Fruit fly (Drosophila melanogaster): Measurements from ENCODE around the gene CG6310.
A peak's percentile ranks its signal among the peaks of the same experiment; 100 is the strongest.

CG6310 gene

DNA sequence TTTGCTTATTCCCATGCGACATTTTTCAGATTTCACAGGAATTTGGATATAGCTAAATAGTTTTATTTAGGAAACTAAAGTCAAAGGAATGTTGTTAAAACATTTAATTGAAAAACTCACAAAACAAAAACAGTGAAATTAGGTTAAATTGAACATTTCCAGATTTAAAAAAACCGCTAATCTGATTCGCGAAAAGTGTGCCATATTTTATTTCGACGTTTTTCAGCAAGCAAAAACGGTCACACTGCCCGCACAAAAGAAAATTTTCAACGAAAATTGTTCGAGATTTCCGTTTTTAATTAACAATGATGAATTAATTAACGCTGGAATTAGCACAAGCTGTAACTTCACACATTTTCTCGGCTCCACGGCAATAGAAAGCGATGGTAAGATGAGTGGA lies 39.8 kb upstream of the CG6310 start, which contains the start of the genes CG34012 and emei (continued):
- TF ChIP-seq Xrp1 (GFP tag; IDR thresholded peaks at IDR 0.05) (no peak), Bgb (GFP tag; IDR thresholded peaks at IDR 0.05; ENCODE audit: partially characterized antibody) (no peak), ssp (GFP tag; IDR thresholded peaks at IDR 0.05) (no peak), Oaz (GFP tag; IDR thresholded peaks at IDR 0.05) (no peak), az2 (GFP tag; optimal IDR thresholded peaks at IDR 0.05) (no peak), CG11456 (GFP tag; IDR thresholded peaks at IDR 0.05) (no peak), CG14014 (GFP tag; IDR thresholded peaks at IDR 0.05) (no peak), Sry-δ (GFP tag; optimal IDR thresholded peaks at IDR 0.05) (no peak), Abd-B (GFP tag; optimal IDR thresholded peaks at IDR 0.05) (no peak), Myb (GFP tag; optimal IDR thresholded peaks at IDR 0.05) (peak; percentile 32), CG12104 (GFP tag; optimal IDR thresholded peaks at IDR 0.05) (no peak), Chrac-16 (GFP tag; optimal IDR thresholded peaks at IDR 0.05) (no peak), CG17186 (GFP tag; optimal IDR thresholded peaks at IDR 0.05) (peak; percentile 18), CG17802 (tag; optimal IDR thresholded peaks at IDR 0.05) (no peak), wek (GFP tag; optimal IDR thresholded peaks at IDR 0.05) (no peak), CG12071 (GFP tag; optimal IDR thresholded peaks at IDR 0.05) (no peak), amos (GFP tag; IDR thresholded peaks at IDR 0.05; ENCODE audit: partially characterized antibody) (no peak), CG3065 (GFP tag; optimal IDR thresholded peaks at IDR 0.05) (no peak), usp (GFP tag; optimal IDR thresholded peaks at IDR 0.05) (no peak), Sin3A (optimal IDR thresholded peaks at IDR 0.05) (peak; percentile 21), Hmr (GFP tag; optimal IDR thresholded peaks at IDR 0.05) (no peak), CG13424 (tag; optimal IDR thresholded peaks at IDR 0.05) (no peak), Hr51 (GFP tag; optimal IDR thresholded peaks at IDR 0.05) (no peak), gfzf (GFP tag; optimal IDR thresholded peaks at IDR 0.05) (peak; percentile 77), CG9817 (tag; optimal IDR thresholded peaks at IDR 0.05) (no peak), Adf1 (GFP tag; IDR thresholded peaks at IDR 0.05) (no peak), CG4360 (GFP tag; IDR thresholded peaks at IDR 0.05) (no peak), CG15514 (GFP tag; optimal IDR thresholded peaks at IDR 0.05) (peak; percentile 79), E2f2 (GFP tag; IDR thresholded peaks at IDR 0.05) (peak; percentile 88), jing (GFP tag; optimal IDR thresholded peaks at IDR 0.05) (no peak), MBD-R2 (GFP tag; IDR thresholded peaks at IDR 0.05) (peak; percentile 41; the same call in 1 of the 2 replicates), trem (tag; optimal IDR thresholded peaks at IDR 0.05) (peak; percentile 10), CG17912 (GFP tag; optimal IDR thresholded peaks at IDR 0.05) (no peak), Mrtf (GFP tag; IDR thresholded peaks at IDR 0.05) (no peak), onecut (GFP tag; IDR thresholded peaks at IDR 0.05) (no peak), stwl (tag; optimal IDR thresholded peaks at IDR 0.05) (peak; percentile 26), Doc2 (GFP tag; IDR thresholded peaks at IDR 0.05) (no peak), CG11695 (GFP tag; IDR thresholded peaks at IDR 0.05) (no peak), nau (GFP tag; optimal IDR thresholded peaks at IDR 0.05) (no peak), sqz (GFP tag; optimal IDR thresholded peaks at IDR 0.05) (no peak), gem (tag; optimal IDR thresholded peaks at IDR 0.05) (no peak), CG2129 (GFP tag; IDR thresholded peaks at IDR 0.05; ENCODE audit: partially characterized antibody) (no peak), YL-1 (GFP tag; optimal IDR thresholded peaks at IDR 0.05) (peak; percentile 26), oc (tag; optimal IDR thresholded peaks at IDR 0.05) (no peak), CoRest (tag; optimal IDR thresholded peaks at IDR 0.05) (no peak), Stat92E (GFP tag; optimal IDR thresholded peaks at IDR 0.05) (no peak), CG13775 (GFP tag; optimal IDR thresholded peaks at IDR 0.05) (no peak), HLH3B (GFP tag; IDR thresholded peaks at IDR 0.05) (no peak), CG13894 (tag; optimal IDR thresholded peaks at IDR 0.05) (no peak), Ada2b (GFP tag; IDR thresholded peaks at IDR 0.05) (no peak), CG18619 (GFP tag; optimal IDR thresholded peaks at IDR 0.05) (no peak)
